Fruit fly (Drosophila melanogaster): ENCODE results near the gene CG44475.

The CG44475 gene

dm6 chr2L:15912901-15913673 lies 30.1 kb upstream of the CG44475 start (continued):
- peak; percentile 56; the same call in 2 of the 3 replicates for TF ChIP-seq tgo (GFP tag; IDR thresholded peaks at IDR 0.05)
- peak; percentile 26 for TF ChIP-seq pho (GFP tag; optimal IDR thresholded peaks at IDR 0.05)
- TF ChIP-seq slou (GFP tag; optimal IDR thresholded peaks at IDR 0.05), result peak; percentile 26
- TF ChIP-seq CTCF (GFP tag; optimal IDR thresholded peaks at IDR 0.05), result peak; percentile 48
- no peak for TF ChIP-seq CG1024 (GFP tag; IDR thresholded peaks at IDR 0.05)
- peak in 1 of 2 experiments; percentile 81 for TF ChIP-seq eve (GFP tag; optimal IDR thresholded peaks at IDR 0.05)
- no peak for TF ChIP-seq inv (GFP tag; IDR thresholded peaks at IDR 0.05; ENCODE audit: partially characterized antibody)
- TF ChIP-seq nau (GFP tag; optimal IDR thresholded peaks at IDR 0.05), result no peak
- 0 out of 3 replicates have a peak, but pooled peaks have one; percentile 50 for TF ChIP-seq CG11560 (tag; IDR thresholded peaks at IDR 0.05)
- peak; percentile 57 for TF ChIP-seq Hmr (GFP tag; optimal IDR thresholded peaks at IDR 0.05)
- TF ChIP-seq ind (GFP tag; optimal IDR thresholded peaks at IDR 0.05), result peak; percentile 59
- TF ChIP-seq D19B (GFP tag; optimal IDR thresholded peaks at IDR 0.05), result peak; percentile 39
- no peak for TF ChIP-seq p53 (GFP tag; optimal IDR thresholded peaks at IDR 0.05)
- peak; percentile 70 for TF ChIP-seq row (GFP tag; IDR thresholded peaks at IDR 0.05)
- TF ChIP-seq Elba2 (GFP tag; optimal IDR thresholded peaks at IDR 0.05), result no peak
- no peak for TF ChIP-seq Scr (GFP tag; IDR thresholded peaks at IDR 0.05; ENCODE audit: partially characterized antibody)
- no peak for TF ChIP-seq NC2β (GFP tag; optimal IDR thresholded peaks at IDR 0.05)
- TF ChIP-seq mld (GFP tag; IDR thresholded peaks at IDR 0.05; ENCODE audit: partially characterized antibody), result no peak
- peak; percentile 78 for TF ChIP-seq CG12104 (GFP tag; optimal IDR thresholded peaks at IDR 0.05)
- no peak for TF ChIP-seq HHEX (GFP tag; optimal IDR thresholded peaks at IDR 0.05)
- no peak for TF ChIP-seq CG2129 (GFP tag; IDR thresholded peaks at IDR 0.05; ENCODE audit: partially characterized antibody)
- no peak for TF ChIP-seq CG7271 (tag; optimal IDR thresholded peaks at IDR 0.05)
- TF ChIP-seq CG17359 (tag; optimal IDR thresholded peaks at IDR 0.05), result peak; percentile 72
- peak; percentile 2 for TF ChIP-seq Sry-β (GFP tag; optimal IDR thresholded peaks at IDR 0.05)
- no peak for TF ChIP-seq CG16863 (GFP tag; optimal IDR thresholded peaks at IDR 0.05)
- no peak for TF ChIP-seq bowl (GFP tag; IDR thresholded peaks at IDR 0.05)
- TF ChIP-seq CG17802 (tag; optimal IDR thresholded peaks at IDR 0.05), result no peak
- peak; percentile 18 for TF ChIP-seq MTF-1 (GFP tag; optimal IDR thresholded peaks at IDR 0.05; ENCODE audit: borderline replicate concordance)
- TF ChIP-seq D (optimal IDR thresholded peaks at IDR 0.05), result no peak
- peak; percentile 83 for TF ChIP-seq D (GFP tag; optimal IDR thresholded peaks at IDR 0.05)
- no peak for TF ChIP-seq fd64A (GFP tag; optimal IDR thresholded peaks at IDR 0.05)
- peak in 1 of 3 experiments; percentile 88 for TF ChIP-seq lola (GFP tag; optimal IDR thresholded peaks at IDR 0.05)
- no peak for TF ChIP-seq CG16779 (GFP tag; IDR thresholded peaks at IDR 0.05)
- peak; percentile 63 for TF ChIP-seq CG5180 (GFP tag; optimal IDR thresholded peaks at IDR 0.05)
- peak; percentile 47 for TF ChIP-seq gro (GFP tag; optimal IDR thresholded peaks at IDR 0.05)
- peak; percentile 38 for TF ChIP-seq Chrac-16 (GFP tag; optimal IDR thresholded peaks at IDR 0.05)
- TF ChIP-seq br (optimal IDR thresholded peaks at IDR 0.05), result no peak
- peak; percentile 67 for TF ChIP-seq tap (tag; optimal IDR thresholded peaks at IDR 0.05)
- peak; percentile 90 for TF ChIP-seq CG2712 (tag; optimal IDR thresholded peaks at IDR 0.05)
- no peak for TF ChIP-seq hbn (GFP tag; IDR thresholded peaks at IDR 0.05; ENCODE audit: partially characterized antibody)
- peak; percentile 53 for TF ChIP-seq E2f1 (GFP tag; IDR thresholded peaks at IDR 0.05)
- no peak for TF ChIP-seq fru (optimal IDR thresholded peaks at IDR 0.05)
- TF ChIP-seq Deaf1 (tag; optimal IDR thresholded peaks at IDR 0.05), result no peak
- TF ChIP-seq nerfin-1 (tag; optimal IDR thresholded peaks at IDR 0.05), result peak; percentile 66
- TF ChIP-seq CG11504 (tag; optimal IDR thresholded peaks at IDR 0.05), result peak; percentile 88
- peak; percentile 78 for TF ChIP-seq dmrt11E (tag; optimal IDR thresholded peaks at IDR 0.05)
- peak; percentile 51; the same call in 1 of the 2 replicates for TF ChIP-seq wor (GFP tag; IDR thresholded peaks at IDR 0.05)
- TF ChIP-seq CG31441 (GFP tag; IDR thresholded peaks at IDR 0.05), result peak; percentile 92
- no peak for TF ChIP-seq eyg (GFP tag; optimal IDR thresholded peaks at IDR 0.05)
- TF ChIP-seq pros (GFP tag; optimal IDR thresholded peaks at IDR 0.05), result peak; percentile 31

All from whole organism, embryonic.